Fruit fly (Drosophila melanogaster) whole organism, pupa: ENCODE data around the gene Jhbp6.

Experiments
- CG10348 ChIP-seq: fragments of 200-800 bp; sonication (Bioruptor generic); IDR thresholded peaks from 2 replicates; pipeline ENCODE4 v1.3.6; 2022; ENCODE audit warnings: missing biosample characterization, missing genetic modification characterization
- CG12605 ChIP-seq: fragments of 200-800 bp; sonication (Bioruptor generic); IDR thresholded peaks from 2 replicates; pipeline ENCODE4 v1.3.6; 2022; ENCODE audit warnings: missing biosample characterization, missing genetic modification characterization
- CG13204 ChIP-seq: fragments of 200-800 bp; sonication (Bioruptor generic); optimal IDR thresholded peaks from 2 replicates; lab custom pipeline; 2018; ENCODE audit warnings: missing biosample characterization, mild to moderate bottlenecking, missing genetic modification characterization, moderate library complexity
- CG15710 ChIP-seq: fragments of 200-800 bp; sonication (Bioruptor generic); optimal IDR thresholded peaks from 2 replicates; lab custom pipeline; 2018; ENCODE audit warnings: missing biosample characterization, mild to moderate bottlenecking, missing genetic modification characterization, moderate library complexity
- CG32121 ChIP-seq: fragments of 200-800 bp; sonication (Bioruptor generic); IDR thresholded peaks from 2 replicates; pipeline ENCODE4 v1.3.6; 2022; ENCODE audit warnings: missing biosample characterization, missing genetic modification characterization
- CG8301 ChIP-seq: fragments of 200-800 bp; sonication (Bioruptor generic); optimal IDR thresholded peaks from 2 replicates; lab custom pipeline; 2018; ENCODE audit warnings: missing biosample characterization, mild to moderate bottlenecking, missing genetic modification characterization
- CG9948 ChIP-seq: fragments of 200-800 bp; sonication (Bioruptor generic); optimal IDR thresholded peaks from 2 replicates; lab custom pipeline; 2018; ENCODE audit warnings: missing biosample characterization, mild to moderate bottlenecking, missing genetic modification characterization, moderate library complexity
- EcR ChIP-seq: fragments of 200-800 bp; sonication (Bioruptor generic); optimal IDR thresholded peaks from 3 replicates; lab custom pipeline; 2019; ENCODE audit warnings: missing biosample characterization, missing genetic modification characterization, mild to moderate bottlenecking, moderate library complexity, missing genetic modification reagents
- Pif1B ChIP-seq: fragments of 200-800 bp; sonication (Bioruptor generic); optimal IDR thresholded peaks from 3 replicates; lab custom pipeline; 2016; ENCODE audit warnings: missing biosample characterization, missing genetic modification characterization
- Snoo ChIP-seq: fragments of 200-800 bp; sonication (Bioruptor generic); optimal IDR thresholded peaks from 3 replicates; lab custom pipeline; 2017; ENCODE audit warnings: missing biosample characterization, mild to moderate bottlenecking, missing genetic modification characterization, inconsistent platforms
- fd96Ca ChIP-seq: fragments of 200-800 bp; sonication (Bioruptor generic); IDR thresholded peaks from 3 replicates; pipeline ENCODE4 v1.3.6; 2022; ENCODE audit warnings: missing biosample characterization, missing genetic modification characterization
- gl ChIP-seq: fragments of 200-800 bp; sonication (Bioruptor generic); optimal IDR thresholded peaks from 2 replicates; lab custom pipeline; 2018; ENCODE audit warnings: missing biosample characterization, mild to moderate bottlenecking, missing genetic modification characterization

- no peak for TF ChIP-seq EcR
- no peak for TF ChIP-seq CG15710
- no peak for TF ChIP-seq CG12605 (GFP tag; lab: Robert Waterston, UW)
- TF ChIP-seq CG8301 (tag; lab: Kevin White, UChicago), result no peak
- TF ChIP-seq Snoo, result no peak
- TF ChIP-seq CG32121, result no peak
- TF ChIP-seq Pif1B (GFP tag; lab: Kevin White, UChicago), result no peak
- no peak for TF ChIP-seq fd96Ca (GFP tag; lab: Robert Waterston, UW)
- TF ChIP-seq gl (tag; lab: Kevin White, UChicago), result no peak
- TF ChIP-seq CG13204 (GFP tag; lab: Kevin White, UChicago), result no peak
- no peak for TF ChIP-seq CG10348 (GFP tag; lab: Robert Waterston, UW)
- no peak for TF ChIP-seq CG9948
Observed at dm6 chr3L:22647627-22648026, 22.1 kb upstream of the Jhbp6 start, which contains the start of gene CG33769.
